Fruit fly (Drosophila melanogaster) whole organism, embryonic: Measurements from ENCODE around the gene Kal1.

Experiments used
- CG4404 ChIP-seq: fragments of 200-800 bp; sonication (Bioruptor generic); IDR thresholded peaks from 2 replicates; pipeline ENCODE4 v1.3.6; 2022; ENCODE audit warnings: missing biosample characterization, missing genetic modification characterization
- NC2α ChIP-seq: fragments of 200-800 bp; sonication (Bioruptor generic); optimal IDR thresholded peaks from 2 replicates; lab custom pipeline; 2016; ENCODE audit warnings: missing biosample characterization, missing genetic modification characterization
- NFAT ChIP-seq: fragments of 200-800 bp; sonication (Bioruptor generic); IDR thresholded peaks from 2 replicates; pipeline ENCODE4 v1.3.6; 2022; ENCODE audit warnings: missing biosample characterization, missing genetic modification characterization
- chinmo ChIP-seq: fragments of 200-800 bp; sonication (Bioruptor generic); IDR thresholded peaks from 4 replicates; pipeline ENCODE4 v1.3.6; 2022; ENCODE audit warnings: missing biosample characterization, missing genetic modification characterization; ENCODE audit not compliant: partially characterized antibody
- dan ChIP-seq: fragments of 200-800 bp; sonication (Bioruptor generic); IDR thresholded peaks from 2 replicates; pipeline ENCODE4 v1.3.6; 2022; ENCODE audit warnings: missing biosample characterization, missing genetic modification characterization
- nerfin-2 ChIP-seq: fragments of 200-800 bp; sonication (Bioruptor generic); IDR thresholded peaks from 2 replicates; pipeline ENCODE4 v1.3.6; 2022; ENCODE audit warnings: missing biosample characterization, missing genetic modification characterization; ENCODE audit not compliant: partially characterized antibody
- salm ChIP-seq: fragments of 200-800 bp; sonication (Bioruptor generic); optimal IDR thresholded peaks from 2 replicates; lab custom pipeline; 2018; ENCODE audit warnings: missing biosample characterization, mild to moderate bottlenecking, missing genetic modification characterization
- ssp ChIP-seq: fragments of 200-800 bp; sonication (Bioruptor generic); IDR thresholded peaks from 2 replicates; pipeline ENCODE4 v1.3.6; 2022; ENCODE audit warnings: missing biosample characterization, missing genetic modification characterization
- unc-4 ChIP-seq: fragments of 200-800 bp; sonication (Bioruptor generic); IDR thresholded peaks from 2 replicates; pipeline ENCODE4 v1.3.6; 2022; ENCODE audit warnings: missing biosample characterization, missing genetic modification characterization; ENCODE audit not compliant: partially characterized antibody

- TF ChIP-seq chinmo (GFP tag; lab: Robert Waterston, UW) (no peak), CG4404 (GFP tag; lab: Robert Waterston, UW) (no peak), ssp (no peak), nerfin-2 (GFP tag; lab: Robert Waterston, UW) (no peak), salm (tag; lab: Kevin White, UChicago) (no peak), unc-4 (no peak), NFAT (GFP tag; lab: Robert Waterston, UW) (no peak), NC2α (GFP tag; lab: Kevin White, UChicago) (no peak), dan (no peak)
Observed at dm6 chr3R:24093430-24093829, 47.8 kb upstream of the Kal1 start.
